Worm (Caenorhabditis elegans): ENCODE data around the gene irld-42.

DNA sequence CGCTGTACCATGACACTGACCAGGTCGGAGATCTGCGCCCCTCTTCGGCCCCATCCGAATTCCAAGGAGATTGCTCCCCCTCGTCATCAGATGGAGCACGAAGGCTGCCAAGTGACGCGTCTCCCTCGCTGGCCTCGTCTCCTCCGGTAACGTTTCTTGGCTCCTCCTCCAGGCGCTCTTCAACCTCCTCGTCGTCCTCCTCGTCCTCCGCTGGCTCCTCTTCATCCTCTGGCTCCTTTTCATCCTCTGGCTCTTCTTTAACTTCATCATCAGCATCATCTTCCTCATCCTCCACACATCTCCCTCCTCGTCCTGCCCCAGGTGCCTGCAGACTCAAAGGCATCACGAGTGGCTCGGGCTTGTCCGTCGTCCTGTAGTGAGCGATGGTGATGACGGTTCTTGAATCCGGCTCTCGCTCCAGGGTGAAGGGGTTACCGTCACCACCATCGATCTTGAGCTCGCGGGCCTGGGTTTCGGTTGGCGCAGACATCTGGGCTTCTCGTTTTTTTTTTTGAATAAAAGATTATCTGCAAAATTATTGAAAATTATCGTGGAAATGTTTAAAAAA, 31.0 kb downstream of the irld-42 start:
- TF ChIP-seq rcor-1 (GFP tag; IDR thresholded peaks at IDR 0.05) (no peak), ccch-3 (GFP tag; optimal IDR thresholded peaks at IDR 0.05) (no peak), lin-26 (GFP tag; IDR thresholded peaks at IDR 0.05) (no peak), ama-1 (optimal IDR thresholded peaks at IDR 0.05) (no peak), ama-1 (GFP tag; optimal IDR thresholded peaks at IDR 0.05) (no peak), F23B12.7 (tag; optimal IDR thresholded peaks at IDR 0.05; ENCODE audit: insufficient read depth) (no peak), dpl-1 (GFP tag; optimal IDR thresholded peaks at IDR 0.05) (no peak), hrde-1 (tag; optimal IDR thresholded peaks at IDR 0.05; ENCODE audit: borderline replicate concordance) (no peak), pha-4 (tag; optimal IDR thresholded peaks at IDR 0.05) (no peak), ztf-25 (GFP tag; IDR thresholded peaks at IDR 0.05) (no peak), D2030.7 (GFP tag; IDR thresholded peaks at IDR 0.05) (no peak), K12H6.12 (tag; optimal IDR thresholded peaks at IDR 0.05) (no peak)

Data from whole organism, young adult.